Worm (Caenorhabditis elegans) whole organism, L4 larva: ENCODE measurements around the gene W09D6.4.

Source experiments
- F26F4.8 ChIP-seq: fragments of 200-800 bp; sonication (Bioruptor generic); conservative IDR thresholded peaks from 2 replicates; pipeline ENCODE4 v1.3.6; 2022; ENCODE audit warnings: missing genetic modification characterization, missing compliant biosample characterization
- F44E2.7 ChIP-seq: fragments of 200-800 bp; sonication (Bioruptor generic); IDR thresholded peaks from 2 replicates; pipeline ENCODE4 v2.1.2; 2022; ENCODE audit warnings: missing genetic modification characterization, missing compliant biosample characterization
- F49E8.2 ChIP-seq: sonication (generic microtip); optimal IDR thresholded peaks from 2 replicates; lab custom pipeline; 2016; ENCODE audit warnings: missing compliant biosample characterization, mild to moderate bottlenecking, missing genetic modification characterization, borderline replicate concordance
- R02D3.7 ChIP-seq: fragments of 150-350 bp; sonication (generic microtip); optimal IDR thresholded peaks from 3 replicates; lab custom pipeline; 2014; ENCODE audit warnings: missing biosample characterization, missing genetic modification characterization
- T20F7.1 ChIP-seq: fragments of 200-800 bp; sonication (Bioruptor generic); optimal IDR thresholded peaks from 2 replicates; lab custom pipeline; 2018; ENCODE audit warnings: mild to moderate bottlenecking, missing genetic modification characterization, missing compliant biosample characterization
- T26A8.4 ChIP-seq: fragments of 200-800 bp; sonication (Bioruptor generic); IDR thresholded peaks from 2 replicates; pipeline ENCODE4 v1.3.6; 2022; ENCODE audit warnings: missing genetic modification characterization, missing compliant biosample characterization
- aha-1 ChIP-seq: fragments of 150-350 bp; peaks from one replicate; lab custom pipeline; 2014; ENCODE audit warnings: missing biosample characterization, missing genetic modification characterization
- aly-2 ChIP-seq: sonication (generic microtip); optimal IDR thresholded peaks from 2 replicates; lab custom pipeline; 2018; ENCODE audit warnings: missing biosample characterization, missing genetic modification characterization
- arid-1 ChIP-seq: fragments of 200-800 bp; sonication (Bioruptor generic); conservative IDR thresholded peaks from 2 replicates; pipeline ENCODE4 v1.3.6; 2022; ENCODE audit warnings: missing genetic modification reagents, missing genetic modification characterization, missing compliant biosample characterization
- attf-4 ChIP-seq: sonication (generic microtip); optimal IDR thresholded peaks from 3 replicates; lab custom pipeline; 2017; ENCODE audit warnings: missing biosample characterization, missing genetic modification characterization
- ceh-28 ChIP-seq: fragments of 150-350 bp; optimal IDR thresholded peaks from 2 replicates; lab custom pipeline; 2014; ENCODE audit warnings: missing biosample characterization, missing genetic modification reagents, missing genetic modification characterization
- ceh-44 ChIP-seq: fragments of 200-800 bp; sonication (Bioruptor generic); IDR thresholded peaks from 2 replicates; pipeline ENCODE4 v1.3.6; 2022; ENCODE audit warnings: missing genetic modification reagents, missing genetic modification characterization, missing compliant biosample characterization
- ceh-82 ChIP-seq: sonication (generic microtip); optimal IDR thresholded peaks from 2 replicates; lab custom pipeline; 2017; ENCODE audit warnings: missing biosample characterization, missing genetic modification characterization
- daf-12 ChIP-seq: fragments of 150-350 bp; optimal IDR thresholded peaks from 2 replicates; lab custom pipeline; 2014; ENCODE audit warnings: missing biosample characterization, missing genetic modification reagents, missing genetic modification characterization
- daf-8 ChIP-seq: fragments of 200-800 bp; sonication (Bioruptor generic); IDR thresholded peaks from 2 replicates; pipeline ENCODE4 v1.3.6; 2022; ENCODE audit warnings: missing genetic modification characterization, missing compliant biosample characterization
- dmd-9 ChIP-seq: fragments of 200-800 bp; sonication (Bioruptor generic); IDR thresholded peaks from 2 replicates; pipeline ENCODE4 v1.3.6; 2022; ENCODE audit warnings: missing genetic modification reagents, missing genetic modification characterization, missing compliant biosample characterization
- dpl-1 ChIP-seq: fragments of 150-350 bp; optimal IDR thresholded peaks from 2 replicates; lab custom pipeline; 2014; ENCODE audit warnings: missing biosample characterization, missing genetic modification reagents, missing genetic modification characterization
- egl-27 ChIP-seq: sonication (generic microtip); optimal IDR thresholded peaks from 3 replicates; lab custom pipeline; 2017; ENCODE audit warnings: missing biosample characterization, missing genetic modification reagents, missing genetic modification characterization
- egl-43 ChIP-seq: fragments of 200-800 bp; sonication (Bioruptor generic); IDR thresholded peaks from 2 replicates; pipeline ENCODE4 v1.3.6; 2022; ENCODE audit warnings: missing genetic modification reagents, missing genetic modification characterization, missing compliant biosample characterization
- gei-8 ChIP-seq: fragments of 200-800 bp; sonication (Bioruptor generic); optimal IDR thresholded peaks from 2 replicates; lab custom pipeline; 2018; ENCODE audit warnings: mild to moderate bottlenecking, missing genetic modification characterization, missing compliant biosample characterization
- hlh-11 ChIP-seq: fragments of 200-800 bp; sonication (Bioruptor generic); optimal IDR thresholded peaks from 2 replicates; lab custom pipeline; 2018; ENCODE audit warnings: mild to moderate bottlenecking, missing genetic modification characterization, missing compliant biosample characterization
- lin-13 ChIP-seq: fragments of 150-350 bp; optimal IDR thresholded peaks from 2 replicates; lab custom pipeline; 2014; ENCODE audit warnings: missing biosample characterization, missing genetic modification reagents, missing genetic modification characterization
- lin-15B ChIP-seq: fragments of 150-350 bp; sonication (generic microtip); optimal IDR thresholded peaks from 3 replicates; lab custom pipeline; 2014; ENCODE audit warnings: missing biosample characterization, missing genetic modification characterization
- madf-9 ChIP-seq: fragments of 200-800 bp; sonication (Bioruptor generic); conservative IDR thresholded peaks from 2 replicates; pipeline ENCODE4 v1.3.6; 2022; ENCODE audit warnings: missing genetic modification reagents, missing genetic modification characterization, missing compliant biosample characterization
- mes-2 ChIP-seq: sonication (generic microtip); optimal IDR thresholded peaks from 2 replicates; lab custom pipeline; 2016; ENCODE audit warnings: missing genotype, mild to moderate bottlenecking, missing genetic modification characterization, missing compliant biosample characterization; ENCODE audit not compliant: poor library complexity, severe bottlenecking
- nhr-11 ChIP-seq: fragments of 150-350 bp; optimal IDR thresholded peaks from 2 replicates; lab custom pipeline; 2014; ENCODE audit warnings: missing biosample characterization, missing genetic modification characterization
- nhr-48 ChIP-seq: sonication (generic microtip); optimal IDR thresholded peaks from 2 replicates; lab custom pipeline; 2016; ENCODE audit warnings: mild to moderate bottlenecking, missing genetic modification characterization, missing compliant biosample characterization
- nhr-6 ChIP-seq: fragments of 150-350 bp; optimal IDR thresholded peaks from 2 replicates; lab custom pipeline; 2014; ENCODE audit warnings: missing biosample characterization, missing genetic modification characterization
- pha-4 ChIP-seq, 2 experiments: fragments of 150-350 bp in 1 of 2; fragments of 200-800 bp in 1 of 2; sonication (Bioruptor generic) in 1 of 2; IDR thresholded peaks in 1 of 2; optimal IDR thresholded peaks in 1 of 2; 2 replicates each; pipeline versions ENCODE4 v1.3.6 to Lab custom; 2014 to 2022; ENCODE audit warnings: missing genetic modification characterization in 2 of 2, missing genetic modification reagents in 2 of 2, missing biosample characterization in 1 of 2, missing compliant biosample characterization in 1 of 2
- sdz-12 ChIP-seq: fragments of 200-800 bp; sonication (Bioruptor generic); optimal IDR thresholded peaks from 2 replicates; lab custom pipeline; 2018; ENCODE audit warnings: mild to moderate bottlenecking, missing genetic modification characterization, missing compliant biosample characterization
- set-16 ChIP-seq: fragments of 200-800 bp; sonication (Bioruptor generic); IDR thresholded peaks from 2 replicates; pipeline ENCODE4 v1.3.6; 2022; ENCODE audit warnings: missing genetic modification reagents, missing genetic modification characterization, missing compliant biosample characterization
- skn-1 ChIP-seq: fragments of 150-350 bp; optimal IDR thresholded peaks from 2 replicates; lab custom pipeline; 2014; ENCODE audit warnings: missing biosample characterization, missing genetic modification characterization
- snpc-1.2 ChIP-seq: fragments of 200-800 bp; sonication (Bioruptor generic); IDR thresholded peaks from 2 replicates; pipeline ENCODE4 v1.3.6; 2022; ENCODE audit warnings: missing genetic modification reagents, missing genetic modification characterization, missing compliant biosample characterization
- snpc-4 ChIP-seq: fragments of 150-350 bp; optimal IDR thresholded peaks from 2 replicates; lab custom pipeline; 2014; ENCODE audit warnings: missing biosample characterization, missing genetic modification characterization
- spr-3 ChIP-seq: fragments of 200-800 bp; sonication (Bioruptor generic); optimal IDR thresholded peaks from 2 replicates; lab custom pipeline; 2018; ENCODE audit warnings: mild to moderate bottlenecking, missing genetic modification characterization, missing compliant biosample characterization
- unc-39 ChIP-seq: sonication (generic microtip); optimal IDR thresholded peaks from 2 replicates; lab custom pipeline; 2017; ENCODE audit warnings: missing biosample characterization, missing genetic modification characterization
- zfp-3 ChIP-seq: fragments of 200-800 bp; sonication (Bioruptor generic); conservative IDR thresholded peaks from 2 replicates; pipeline ENCODE4 v1.3.6; 2022; ENCODE audit warnings: missing genetic modification reagents, missing genetic modification characterization, missing compliant biosample characterization
- ztf-7 ChIP-seq: fragments of 150-350 bp; optimal IDR thresholded peaks from 2 replicates; lab custom pipeline; 2014; ENCODE audit warnings: missing biosample characterization, missing genetic modification characterization

W09D6.4 gene

DNA sequence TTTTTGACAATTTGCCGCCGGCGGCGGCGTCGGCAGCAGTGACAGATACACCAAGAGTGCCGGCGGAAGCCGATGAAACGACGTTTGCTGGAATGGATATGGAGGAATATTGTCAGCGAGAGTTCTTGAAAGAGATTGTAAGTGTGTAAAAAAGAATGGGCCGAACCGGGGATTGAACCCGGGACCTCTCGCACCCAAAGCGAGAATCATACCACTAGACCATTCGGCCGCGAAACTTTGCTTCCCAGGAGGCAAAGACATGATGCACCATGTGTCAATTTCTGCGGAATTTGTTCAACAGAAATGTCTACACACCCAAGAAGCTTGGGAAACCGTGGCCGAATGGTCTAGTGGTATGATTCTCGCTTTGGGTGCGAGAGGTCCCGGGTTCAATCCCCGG, 12.9 kb upstream of the W09D6.4 start (continued):
- TF ChIP-seq daf-12 (tag; lab: Kevin White, UChicago) (no peak), attf-4 (tag; lab: Kevin White, UChicago) (no peak), ceh-82 (tag; lab: Kevin White, UChicago) (no peak), F49E8.2 (peak; percentile 60), sdz-12 (GFP tag; lab: Kevin White, UChicago) (no peak), lin-13 (GFP tag; lab: Kevin White, UChicago) (peak; percentile 49), nhr-11 (peak; percentile 21), snpc-4 (tag; lab: Kevin White, UChicago) (no peak), hlh-11 (tag; lab: Kevin White, UChicago) (peak; percentile 67), dpl-1 (GFP tag; lab: Kevin White, UChicago) (peak; percentile 72), T26A8.4 (GFP tag; lab: Robert Waterston, UW) (peak; percentile 95), madf-9 (GFP tag; lab: Robert Waterston, UW) (peak; percentile 90), aha-1 (tag; lab: Kevin White, UChicago) (peak; percentile 98), mes-2 (tag; lab: Kevin White, UChicago) (peak; percentile 87), nhr-48 (tag; lab: Kevin White, UChicago) (peak; percentile 61), aly-2 (tag; lab: Kevin White, UChicago) (no peak), spr-3 (peak; percentile 82), egl-27 (tag; lab: Kevin White, UChicago) (no peak), unc-39 (no peak), F26F4.8 (GFP tag; lab: Robert Waterston, UW) (peak; percentile 64), nhr-6 (tag; lab: Kevin White, UChicago) (peak; percentile 37), egl-43 (GFP tag; lab: Robert Waterston, UW) (peak; percentile 95), daf-8 (GFP tag; lab: Robert Waterston, UW) (no peak), F44E2.7 (no peak; the same call in 1 of the 2 replicates), set-16 (GFP tag; lab: Robert Waterston, UW) (peak; percentile 64), lin-15B (tag; lab: Kevin White, UChicago) (no peak), snpc-1.2 (GFP tag; lab: Robert Waterston, UW) (peak; percentile 86), T20F7.1 (no peak), gei-8 (GFP tag; lab: Kevin White, UChicago) (peak; percentile 74), ztf-7 (tag; lab: Kevin White, UChicago) (peak; percentile 57), R02D3.7 (tag; lab: Kevin White, UChicago) (no peak), arid-1 (GFP tag; lab: Robert Waterston, UW) (peak; percentile 94), zfp-3 (peak; percentile 87), skn-1 (tag; lab: Kevin White, UChicago) (no peak), dmd-9 (GFP tag; lab: Robert Waterston, UW) (peak; percentile 88)

DNA sequence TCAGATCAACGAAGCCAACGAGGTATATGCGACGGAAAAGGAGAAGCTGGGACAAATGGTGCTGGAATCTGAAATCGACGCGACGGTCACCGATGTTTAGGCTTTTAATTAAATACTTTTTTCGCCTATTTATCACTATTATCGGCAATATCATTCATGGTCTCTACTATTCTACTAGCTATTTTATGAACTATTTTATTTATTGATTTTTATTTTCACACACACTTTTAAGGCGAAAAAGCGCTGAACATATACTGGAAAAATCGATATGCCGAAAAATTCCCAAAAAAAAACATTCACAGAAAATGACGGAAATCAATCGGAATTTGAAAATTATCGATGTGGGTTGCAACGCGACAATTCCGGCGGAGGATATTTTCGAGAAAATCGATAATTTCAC, 11.0 kb upstream of the W09D6.4 start, which contains the start of gene W09D6.1:
Gene W09D6.1, plus strand, starts transcription at position 301 of the 400 bp plus-strand sequence.
- TF ChIP-seq nhr-48 (tag; lab: Kevin White, UChicago) (no peak), F44E2.7 (no peak), nhr-11 (no peak), ceh-44 (GFP tag; lab: Robert Waterston, UW) (no peak)

DNA sequence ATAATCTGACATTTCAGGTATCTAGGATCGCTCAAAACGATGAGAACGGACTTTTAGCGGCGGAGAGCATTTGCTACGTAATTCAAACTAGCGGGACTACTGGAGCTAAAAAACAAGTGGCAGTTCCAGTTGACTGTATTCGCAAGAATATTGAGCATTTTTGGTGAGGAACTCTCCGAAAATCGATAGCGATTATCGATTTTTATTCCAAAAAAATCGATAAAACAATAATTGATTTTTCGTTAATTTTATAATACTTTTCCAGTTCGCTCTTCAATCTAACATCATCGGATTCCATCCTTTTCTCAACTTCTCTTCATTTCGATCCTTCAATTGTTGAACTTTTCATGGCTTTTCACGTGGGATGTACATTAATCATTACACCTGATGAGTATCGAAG, 10.3 kb upstream of the W09D6.4 start:
- TF ChIP-seq pha-4 (GFP tag; IDR thresholded peaks at IDR 0.05; lab: Robert Waterston, UW) (no peak), pha-4 (tag; optimal IDR thresholded peaks at IDR 0.05; lab: Kevin White, UChicago) (no peak), ceh-28 (peak; percentile 92)
